Fruit fly (Drosophila melanogaster) whole organism, embryonic: ENCODE results near the gene CG43062.

Source experiments
- Bdp1 ChIP-seq: fragments of 200-800 bp; sonication (Bioruptor generic); optimal IDR thresholded peaks from 3 replicates; lab custom pipeline; 2016; ENCODE audit warnings: missing biosample characterization, missing genetic modification characterization
- CG1024 ChIP-seq: fragments of 200-800 bp; sonication (Bioruptor generic); IDR thresholded peaks from 2 replicates; pipeline ENCODE4 v1.3.6; 2022; ENCODE audit warnings: missing biosample characterization, missing genetic modification characterization
- CG11093 ChIP-seq: fragments of 200-800 bp; sonication (Bioruptor generic); IDR thresholded peaks from 3 replicates; pipeline ENCODE4 v1.3.6; 2022; ENCODE audit warnings: missing biosample characterization, missing genetic modification characterization
- CG11247 ChIP-seq: fragments of 200-800 bp; sonication (Bioruptor generic); IDR thresholded peaks from 2 replicates; pipeline ENCODE4 v1.3.6; 2022; ENCODE audit warnings: missing biosample characterization, missing genetic modification characterization
- CG12219 ChIP-seq: fragments of 200-800 bp; sonication (Bioruptor generic); optimal IDR thresholded peaks from 3 replicates; lab custom pipeline; 2018; ENCODE audit warnings: missing biosample characterization, mild to moderate bottlenecking, missing genetic modification characterization
- CG12744 ChIP-seq: fragments of 200-800 bp; sonication (Bioruptor generic); optimal IDR thresholded peaks from 2 replicates; lab custom pipeline; 2016; ENCODE audit warnings: missing biosample characterization, missing genetic modification characterization
- CG12942 ChIP-seq: fragments of 200-800 bp; sonication (Bioruptor generic); optimal IDR thresholded peaks from 3 replicates; lab custom pipeline; 2016; ENCODE audit warnings: missing biosample characterization, missing genetic modification characterization
- CG14710 ChIP-seq: fragments of 200-800 bp; sonication (Bioruptor generic); optimal IDR thresholded peaks from 3 replicates; lab custom pipeline; 2019; ENCODE audit warnings: missing biosample characterization, mild to moderate bottlenecking, missing genetic modification characterization, moderate library complexity
- CG17328 ChIP-seq: fragments of 200-800 bp; sonication (Bioruptor generic); IDR thresholded peaks from 2 replicates; pipeline ENCODE4 v1.3.6; 2022; ENCODE audit warnings: missing biosample characterization, missing genetic modification characterization
- CG17568 ChIP-seq: fragments of 200-800 bp; sonication (Bioruptor generic); optimal IDR thresholded peaks from 2 replicates; lab custom pipeline; 2018; ENCODE audit warnings: missing biosample characterization, mild to moderate bottlenecking, missing genetic modification characterization, moderate library complexity
- CG2120 ChIP-seq: fragments of 200-800 bp; sonication (Bioruptor generic); optimal IDR thresholded peaks from 3 replicates; lab custom pipeline; 2016; ENCODE audit warnings: missing biosample characterization, missing genetic modification characterization
- CG30431 ChIP-seq: fragments of 200-800 bp; sonication (Bioruptor generic); optimal IDR thresholded peaks from 2 replicates; lab custom pipeline; 2017; ENCODE audit warnings: missing biosample characterization, missing genetic modification characterization
- CG3065 ChIP-seq: fragments of 200-800 bp; sonication (Bioruptor generic); optimal IDR thresholded peaks from 2 replicates; lab custom pipeline; 2016; ENCODE audit warnings: missing biosample characterization, missing genetic modification characterization
- CG32767 ChIP-seq: fragments of 200-800 bp; sonication (Bioruptor generic); IDR thresholded peaks from 2 replicates; pipeline ENCODE4 v1.3.6; 2022; ENCODE audit warnings: missing biosample characterization, missing genetic modification characterization
- CG3407 ChIP-seq: fragments of 200-800 bp; sonication (Bioruptor generic); optimal IDR thresholded peaks from 2 replicates; lab custom pipeline; 2018; ENCODE audit warnings: missing biosample characterization, mild to moderate bottlenecking, missing genetic modification characterization
- CG34376 ChIP-seq: fragments of 200-800 bp; sonication (Bioruptor generic); optimal IDR thresholded peaks from 2 replicates; lab custom pipeline; 2018; ENCODE audit warnings: missing biosample characterization, mild to moderate bottlenecking, missing genetic modification characterization
- CG34422 ChIP-seq: fragments of 200-800 bp; sonication (Bioruptor generic); IDR thresholded peaks from 3 replicates; pipeline ENCODE4 v1.3.6; 2022; ENCODE audit warnings: missing biosample characterization, missing genetic modification characterization
- CG4707 ChIP-seq: fragments of 200-800 bp; sonication (Bioruptor generic); optimal IDR thresholded peaks from 2 replicates; lab custom pipeline; 2018; ENCODE audit warnings: missing biosample characterization, mild to moderate bottlenecking, missing genetic modification characterization, moderate library complexity
- CG4820 ChIP-seq: fragments of 200-800 bp; sonication (Bioruptor generic); optimal IDR thresholded peaks from 3 replicates; lab custom pipeline; 2016; ENCODE audit warnings: missing biosample characterization, missing genetic modification characterization
- CG6272 ChIP-seq: fragments of 200-800 bp; sonication (Bioruptor generic); IDR thresholded peaks from 2 replicates; pipeline ENCODE4 v1.3.6; 2022; ENCODE audit warnings: missing biosample characterization, missing genetic modification characterization
- CG6791 ChIP-seq: fragments of 200-800 bp; sonication (Bioruptor generic); IDR thresholded peaks from 3 replicates; pipeline ENCODE4 v1.3.6; 2022; ENCODE audit warnings: missing biosample characterization, missing genetic modification characterization; ENCODE audit not compliant: partially characterized antibody
- CG7271 ChIP-seq: fragments of 200-800 bp; sonication (Bioruptor generic); optimal IDR thresholded peaks from 2 replicates; lab custom pipeline; 2018; ENCODE audit warnings: missing biosample characterization, mild to moderate bottlenecking, missing genetic modification characterization, moderate library complexity
- CG9727 ChIP-seq: fragments of 200-800 bp; sonication (Bioruptor generic); optimal IDR thresholded peaks from 3 replicates; lab custom pipeline; 2017; ENCODE audit warnings: missing biosample characterization, mild to moderate bottlenecking, missing genetic modification characterization
- CTCF ChIP-seq: fragments of 200-800 bp; sonication (Bioruptor generic); optimal IDR thresholded peaks from 2 replicates; lab custom pipeline; 2017; ENCODE audit warnings: missing biosample characterization, mild to moderate bottlenecking, missing genetic modification characterization, moderate library complexity
- CrebB ChIP-seq: fragments of 200-800 bp; sonication (Bioruptor generic); optimal IDR thresholded peaks from 3 replicates; lab custom pipeline; 2018; ENCODE audit warnings: missing biosample characterization, mild to moderate bottlenecking, missing genetic modification characterization
- E2f2 ChIP-seq: fragments of 200-800 bp; sonication (Bioruptor generic); IDR thresholded peaks from 2 replicates; pipeline ENCODE4 v1.3.6; 2022; ENCODE audit warnings: missing biosample characterization, missing genetic modification characterization
- Gsc ChIP-seq: fragments of 200-800 bp; sonication (Bioruptor generic); IDR thresholded peaks from 2 replicates; pipeline ENCODE4 v1.3.6; 2022; ENCODE audit warnings: missing biosample characterization, missing genetic modification characterization
- Gug ChIP-seq: fragments of 200-800 bp; sonication (Bioruptor generic); IDR thresholded peaks from 4 replicates; pipeline ENCODE4 v1.3.6; 2022; ENCODE audit warnings: missing biosample characterization, missing genetic modification characterization
- HHEX ChIP-seq: fragments of 200-800 bp; sonication (Bioruptor generic); optimal IDR thresholded peaks from 3 replicates; lab custom pipeline; 2017; ENCODE audit warnings: missing biosample characterization, mild to moderate bottlenecking, missing genetic modification characterization, missing genetic modification reagents
- MBD-R2 ChIP-seq: fragments of 200-800 bp; sonication (Bioruptor generic); IDR thresholded peaks from 2 replicates; pipeline ENCODE4 v1.3.6; 2022; ENCODE audit warnings: missing biosample characterization, missing genetic modification characterization
- MESR4 ChIP-seq: fragments of 200-800 bp; sonication (Bioruptor generic); optimal IDR thresholded peaks from 2 replicates; lab custom pipeline; 2018; ENCODE audit warnings: missing biosample characterization, mild to moderate bottlenecking, missing genetic modification characterization, moderate library complexity
- Med ChIP-seq: fragments of 200-800 bp; sonication (Bioruptor generic); peaks from one replicate; lab custom pipeline; 2016; ENCODE audit warnings: missing biosample characterization, missing genetic modification characterization, mild to moderate bottlenecking, inconsistent platforms, moderate library complexity
- Mes4 ChIP-seq: fragments of 200-800 bp; sonication (Bioruptor generic); optimal IDR thresholded peaks from 2 replicates; lab custom pipeline; 2016; ENCODE audit warnings: missing biosample characterization, missing genetic modification characterization
- Nf-YA ChIP-seq: fragments of 200-800 bp; sonication (Bioruptor generic); IDR thresholded peaks from 2 replicates; pipeline ENCODE4 v1.3.6; 2022; ENCODE audit warnings: missing biosample characterization, missing genetic modification characterization
- Oaz ChIP-seq: fragments of 200-800 bp; sonication (Bioruptor generic); IDR thresholded peaks from 2 replicates; pipeline ENCODE4 v1.3.6; 2022; ENCODE audit warnings: missing biosample characterization, missing genetic modification characterization
- Scr ChIP-seq: fragments of 200-800 bp; sonication (Bioruptor generic); IDR thresholded peaks from 2 replicates; pipeline ENCODE4 v1.3.6; 2022; ENCODE audit warnings: missing biosample characterization, missing genetic modification characterization; ENCODE audit not compliant: partially characterized antibody
- Six4 ChIP-seq: fragments of 200-800 bp; sonication (Bioruptor generic); optimal IDR thresholded peaks from 2 replicates; lab custom pipeline; 2016; ENCODE audit warnings: missing biosample characterization, missing genetic modification characterization
- Taf1 ChIP-seq: fragments of 200-800 bp; sonication (Bioruptor generic); IDR thresholded peaks from 2 replicates; pipeline ENCODE4 v1.3.6; 2022; ENCODE audit warnings: missing biosample characterization, missing genetic modification characterization
- Tbp ChIP-seq: fragments of >200 bp; optimal IDR thresholded peaks from 2 replicates; lab custom pipeline; 2018; ENCODE audit warnings: missing biosample characterization, missing genetic modification characterization
- az2 ChIP-seq: fragments of 200-800 bp; sonication (Bioruptor generic); optimal IDR thresholded peaks from 3 replicates; lab custom pipeline; 2016; ENCODE audit warnings: missing biosample characterization, missing genetic modification characterization
- bab2 ChIP-seq: fragments of 200-800 bp; sonication (Bioruptor generic); optimal IDR thresholded peaks from 2 replicates; lab custom pipeline; 2016; ENCODE audit warnings: missing biosample characterization, missing genetic modification characterization
- bigmax ChIP-seq: fragments of 200-800 bp; sonication (Bioruptor generic); optimal IDR thresholded peaks from 2 replicates; lab custom pipeline; 2018; ENCODE audit warnings: missing biosample characterization, mild to moderate bottlenecking, missing genetic modification characterization
- caup ChIP-seq: fragments of 200-800 bp; sonication (Bioruptor generic); optimal IDR thresholded peaks from 3 replicates; lab custom pipeline; 2017; ENCODE audit warnings: missing biosample characterization, mild to moderate bottlenecking, missing genetic modification characterization, moderate library complexity; ENCODE audit not compliant: severe bottlenecking
- dmrt11E ChIP-seq: fragments of 200-800 bp; sonication (Bioruptor generic); optimal IDR thresholded peaks from 3 replicates; lab custom pipeline; 2018; ENCODE audit warnings: missing biosample characterization, mild to moderate bottlenecking, missing genetic modification characterization, moderate library complexity
- dysf ChIP-seq: fragments of 200-800 bp; sonication (Bioruptor generic); IDR thresholded peaks from 3 replicates; pipeline ENCODE4 v1.3.6; 2022; ENCODE audit warnings: missing biosample characterization, missing genetic modification characterization
- fru ChIP-seq: fragments of >200 bp; optimal IDR thresholded peaks from 2 replicates; lab custom pipeline; 2017
- ham ChIP-seq: fragments of 200-800 bp; sonication (Bioruptor generic); IDR thresholded peaks from 2 replicates; pipeline ENCODE4 v1.3.6; 2022; ENCODE audit warnings: missing biosample characterization, missing genetic modification characterization
- hth ChIP-seq: fragments of >200 bp; optimal IDR thresholded peaks from 2 replicates; lab custom pipeline; 2017; ENCODE audit warnings: inconsistent platforms
- mam ChIP-seq: fragments of 200-800 bp; sonication (Bioruptor generic); optimal IDR thresholded peaks from 3 replicates; lab custom pipeline; 2016; ENCODE audit warnings: missing biosample characterization, missing genetic modification characterization
- repo ChIP-seq: fragments of 200-800 bp; sonication (Bioruptor generic); optimal IDR thresholded peaks from 2 replicates; lab custom pipeline; 2016; ENCODE audit warnings: missing biosample characterization, missing genetic modification characterization
- sob ChIP-seq: fragments of 200-800 bp; sonication (Bioruptor generic); IDR thresholded peaks from 2 replicates; pipeline ENCODE4 v1.3.6; 2022; ENCODE audit warnings: missing biosample characterization, missing genetic modification characterization
- tna ChIP-seq: fragments of 200-800 bp; sonication (Bioruptor generic); IDR thresholded peaks from 2 replicates; pipeline ENCODE4 v1.3.6; 2022; ENCODE audit warnings: missing biosample characterization, missing genetic modification characterization; ENCODE audit not compliant: partially characterized antibody
- unc-4 ChIP-seq: fragments of 200-800 bp; sonication (Bioruptor generic); IDR thresholded peaks from 2 replicates; pipeline ENCODE4 v1.3.6; 2022; ENCODE audit warnings: missing biosample characterization, missing genetic modification characterization; ENCODE audit not compliant: partially characterized antibody
- usp ChIP-seq: fragments of >200 bp; optimal IDR thresholded peaks from 2 replicates; lab custom pipeline; 2017; ENCODE audit warnings: missing biosample characterization, missing genetic modification characterization

The CG43062 gene

DNA sequence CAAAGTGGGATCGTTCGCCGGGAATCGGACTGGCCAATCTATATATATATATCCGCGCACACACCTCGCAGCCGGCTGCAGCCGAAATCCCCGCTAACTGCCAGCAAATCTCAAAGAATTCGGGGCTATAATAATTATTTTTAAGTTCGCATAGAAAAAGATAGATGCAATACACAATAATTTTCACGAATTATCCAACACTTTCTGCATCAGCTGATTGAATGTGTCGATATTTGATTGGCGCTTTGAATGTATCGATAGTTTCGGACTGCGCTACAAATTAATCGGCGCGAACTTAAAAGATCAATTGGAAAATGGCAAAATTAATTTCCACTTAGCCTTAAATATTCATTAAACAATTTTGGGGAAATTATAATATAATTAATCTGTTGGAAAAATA is 46.6 kb downstream of the CG43062 start, which contains the start of gene Sbf (continued):
- peak; percentile 93 for TF ChIP-seq Med (GFP tag; lab: Kevin White, UChicago)
- TF ChIP-seq caup (GFP tag; lab: Kevin White, UChicago), result no peak
- TF ChIP-seq E2f2, result peak; percentile 98
- peak; percentile 71 for TF ChIP-seq MESR4
- no peak for TF ChIP-seq mam
- peak; percentile 37; the same call in 1 of the 2 replicates for TF ChIP-seq CG32767 (GFP tag; lab: Robert Waterston, UW)
- TF ChIP-seq az2 (GFP tag; lab: Kevin White, UChicago), result no peak
- no peak for TF ChIP-seq sob (GFP tag; lab: Robert Waterston, UW)
- peak; percentile 41 for TF ChIP-seq CG34376 (GFP tag; lab: Kevin White, UChicago)
- TF ChIP-seq fru (lab: Kevin White, UChicago), result no peak
- no peak for TF ChIP-seq CG4707
- no peak for TF ChIP-seq CG1024 (GFP tag; lab: Robert Waterston, UW)
- TF ChIP-seq CG17568 (GFP tag; lab: Kevin White, UChicago), result no peak
- TF ChIP-seq CG6272, result peak; percentile 12; the same call in 1 of the 2 replicates
- peak; percentile 25 for TF ChIP-seq CTCF (GFP tag; lab: Kevin White, UChicago)
- TF ChIP-seq CG30431, result no peak
- TF ChIP-seq hth (lab: Kevin White, UChicago), result no peak
- peak; percentile 62 for TF ChIP-seq CG14710 (tag; lab: Kevin White, UChicago)
- no peak for TF ChIP-seq Nf-YA (GFP tag; lab: Robert Waterston, UW)
- TF ChIP-seq repo (GFP tag; lab: Kevin White, UChicago), result peak; percentile 6
- peak; percentile 85 for TF ChIP-seq unc-4 (GFP tag; lab: Robert Waterston, UW)
- TF ChIP-seq CG17328 (GFP tag; lab: Robert Waterston, UW), result no peak
- no peak for TF ChIP-seq bigmax (GFP tag; lab: Kevin White, UChicago)
- no peak for TF ChIP-seq usp
- peak; percentile 9 for TF ChIP-seq Bdp1
- TF ChIP-seq Scr, result peak; percentile 87
- no peak for TF ChIP-seq Taf1 (GFP tag; lab: Robert Waterston, UW)
- TF ChIP-seq MBD-R2 (GFP tag; lab: Robert Waterston, UW), result peak; percentile 79
- TF ChIP-seq Oaz (GFP tag; lab: Robert Waterston, UW), result no peak
- no peak for TF ChIP-seq HHEX (GFP tag; lab: Kevin White, UChicago)
- no peak for TF ChIP-seq Six4 (GFP tag; lab: Kevin White, UChicago)
- TF ChIP-seq Gsc (GFP tag; lab: Robert Waterston, UW), result no peak
- TF ChIP-seq CG2120 (GFP tag; lab: Kevin White, UChicago), result peak; percentile 34
- TF ChIP-seq bab2 (GFP tag; lab: Kevin White, UChicago), result no peak
- TF ChIP-seq CG3407 (GFP tag; lab: Kevin White, UChicago), result no peak
- TF ChIP-seq CG6791 (GFP tag; lab: Robert Waterston, UW), result peak; percentile 87
- TF ChIP-seq CG11093 (GFP tag; lab: Robert Waterston, UW), result no peak
- 0 out of 3 replicates have a peak, but pooled peaks have one; percentile 39 for TF ChIP-seq CG34422 (GFP tag; lab: Robert Waterston, UW)
- TF ChIP-seq dmrt11E (tag; lab: Kevin White, UChicago), result no peak
- no peak for TF ChIP-seq CG12942 (GFP tag; lab: Kevin White, UChicago)
- TF ChIP-seq CG12744 (GFP tag; lab: Kevin White, UChicago), result no peak
- TF ChIP-seq CG4820 (GFP tag; lab: Kevin White, UChicago), result no peak
- TF ChIP-seq dysf (GFP tag; lab: Robert Waterston, UW), result no peak
- no peak for TF ChIP-seq Tbp (GFP tag; lab: Kevin White, UChicago)
- no peak for TF ChIP-seq CG12219 (GFP tag; lab: Kevin White, UChicago)
- no peak for TF ChIP-seq CG7271 (tag; lab: Kevin White, UChicago)
- no peak for TF ChIP-seq CG11247
- no peak for TF ChIP-seq Gug
- peak; percentile 67 for TF ChIP-seq tna
- no peak for TF ChIP-seq ham (GFP tag; lab: Robert Waterston, UW)
- no peak for TF ChIP-seq Mes4 (GFP tag; lab: Kevin White, UChicago)
- no peak for TF ChIP-seq CG9727
- TF ChIP-seq CG3065 (GFP tag; lab: Kevin White, UChicago), result no peak
- TF ChIP-seq CrebB (tag; lab: Kevin White, UChicago), result peak; percentile 1
